Fruit fly (Drosophila melanogaster) whole organism, embryonic: Measurements from ENCODE around the gene moody.
A peak's percentile ranks its signal among the peaks of the same experiment; 100 is the strongest.

ENCODE experiments used
- Adf1 ChIP-seq: fragments of 200-800 bp; sonication (Bioruptor generic); IDR thresholded peaks from 2 replicates; pipeline ENCODE4 v1.3.6; 2022; ENCODE audit warnings: missing biosample characterization, missing genetic modification characterization
- Atf3 ChIP-seq: fragments of 200-800 bp; sonication (Bioruptor generic); optimal IDR thresholded peaks from 3 replicates; lab custom pipeline; 2016; ENCODE audit warnings: missing biosample characterization, missing genetic modification characterization
- C15 ChIP-seq: fragments of 200-800 bp; sonication (Bioruptor generic); IDR thresholded peaks from 3 replicates; pipeline ENCODE4 v1.3.6; 2022; ENCODE audit warnings: missing biosample characterization, missing genetic modification characterization
- CG10366 ChIP-seq: fragments of 200-800 bp; sonication (Bioruptor generic); IDR thresholded peaks from 2 replicates; pipeline ENCODE4 v1.3.6; 2022; ENCODE audit warnings: missing biosample characterization, missing genetic modification characterization
- CG12942 ChIP-seq: fragments of 200-800 bp; sonication (Bioruptor generic); optimal IDR thresholded peaks from 3 replicates; lab custom pipeline; 2016; ENCODE audit warnings: missing biosample characterization, missing genetic modification characterization
- CG15011 ChIP-seq: fragments of 200-800 bp; sonication (Bioruptor generic); optimal IDR thresholded peaks from 3 replicates; lab custom pipeline; 2018; ENCODE audit warnings: missing biosample characterization, mild to moderate bottlenecking, missing genetic modification characterization
- CG17612 ChIP-seq: fragments of 200-800 bp; sonication (Bioruptor generic); IDR thresholded peaks from 2 replicates; pipeline ENCODE4 v1.3.6; 2022; ENCODE audit warnings: missing biosample characterization, missing genetic modification characterization
- CG30020 ChIP-seq: fragments of 200-800 bp; optimal IDR thresholded peaks from 2 replicates; lab custom pipeline; 2019; ENCODE audit warnings: missing biosample characterization, mild to moderate bottlenecking, missing genetic modification characterization, moderate library complexity
- CG31441 ChIP-seq: fragments of 200-800 bp; sonication (Bioruptor generic); IDR thresholded peaks from 2 replicates; pipeline ENCODE4 v1.3.6; 2022; ENCODE audit warnings: missing biosample characterization, missing genetic modification characterization
- CG3281 ChIP-seq: fragments of 200-800 bp; sonication (Bioruptor generic); optimal IDR thresholded peaks from 3 replicates; lab custom pipeline; 2017; ENCODE audit warnings: missing biosample characterization, mild to moderate bottlenecking, missing genetic modification characterization
- CG33557 ChIP-seq: fragments of 200-800 bp; sonication (Bioruptor generic); optimal IDR thresholded peaks from 2 replicates; lab custom pipeline; 2019; ENCODE audit warnings: missing biosample characterization, mild to moderate bottlenecking, missing genetic modification characterization, moderate library complexity
- CG3407 ChIP-seq: fragments of 200-800 bp; sonication (Bioruptor generic); optimal IDR thresholded peaks from 2 replicates; lab custom pipeline; 2018; ENCODE audit warnings: missing biosample characterization, mild to moderate bottlenecking, missing genetic modification characterization
- CG34376 ChIP-seq: fragments of 200-800 bp; sonication (Bioruptor generic); optimal IDR thresholded peaks from 2 replicates; lab custom pipeline; 2018; ENCODE audit warnings: missing biosample characterization, mild to moderate bottlenecking, missing genetic modification characterization
- CG4360 ChIP-seq: fragments of 200-800 bp; sonication (Bioruptor generic); IDR thresholded peaks from 2 replicates; pipeline ENCODE4 v1.3.6; 2022; ENCODE audit warnings: missing biosample characterization, missing genetic modification characterization
- CG4820 ChIP-seq: fragments of 200-800 bp; sonication (Bioruptor generic); optimal IDR thresholded peaks from 3 replicates; lab custom pipeline; 2016; ENCODE audit warnings: missing biosample characterization, missing genetic modification characterization
- CG7271 ChIP-seq: fragments of 200-800 bp; sonication (Bioruptor generic); optimal IDR thresholded peaks from 2 replicates; lab custom pipeline; 2018; ENCODE audit warnings: missing biosample characterization, mild to moderate bottlenecking, missing genetic modification characterization, moderate library complexity
- CG7786 ChIP-seq: fragments of 200-800 bp; sonication (Bioruptor generic); optimal IDR thresholded peaks from 2 replicates; lab custom pipeline; 2016; ENCODE audit warnings: missing biosample characterization, missing genetic modification characterization
- CG8290 ChIP-seq, 3 experiments: fragments of 200-800 bp; sonication (Bioruptor generic); optimal IDR thresholded peaks; 2 replicates each; lab custom pipeline; 2016 to 2019; ENCODE audit warnings: missing biosample characterization in 3 of 3, missing genetic modification characterization in 3 of 3, mild to moderate bottlenecking in 2 of 3, moderate library complexity in 1 of 3
- CG8478 ChIP-seq: fragments of >200 bp; optimal IDR thresholded peaks from 2 replicates; lab custom pipeline; 2018
- CG9727 ChIP-seq: fragments of 200-800 bp; sonication (Bioruptor generic); optimal IDR thresholded peaks from 3 replicates; lab custom pipeline; 2017; ENCODE audit warnings: missing biosample characterization, mild to moderate bottlenecking, missing genetic modification characterization
- HHEX ChIP-seq: fragments of 200-800 bp; sonication (Bioruptor generic); optimal IDR thresholded peaks from 3 replicates; lab custom pipeline; 2017; ENCODE audit warnings: missing biosample characterization, mild to moderate bottlenecking, missing genetic modification characterization, missing genetic modification reagents
- HLH4C ChIP-seq: fragments of 200-800 bp; sonication (Bioruptor generic); IDR thresholded peaks from 3 replicates; pipeline ENCODE4 v1.3.6; 2022; ENCODE audit warnings: missing biosample characterization, missing genetic modification characterization; ENCODE audit not compliant: partially characterized antibody
- Hmr ChIP-seq: fragments of 200-800 bp; sonication (Bioruptor generic); optimal IDR thresholded peaks from 3 replicates; lab custom pipeline; 2017; ENCODE audit warnings: mild to moderate bottlenecking, missing biosample characterization, missing genetic modification reagents, missing genetic modification characterization
- Lhr ChIP-seq: fragments of 200-800 bp; sonication (Bioruptor generic); optimal IDR thresholded peaks from 3 replicates; lab custom pipeline; 2017; ENCODE audit warnings: mild to moderate bottlenecking, missing biosample characterization, missing genetic modification reagents, missing genetic modification characterization
- Mad ChIP-seq: fragments of 200-800 bp; sonication (Bioruptor generic); optimal IDR thresholded peaks from 2 replicates; lab custom pipeline; 2016; ENCODE audit warnings: missing biosample characterization, missing genetic modification characterization
- Nf-YC ChIP-seq: fragments of 200-800 bp; optimal IDR thresholded peaks from 3 replicates; lab custom pipeline; 2019; ENCODE audit warnings: missing biosample characterization, mild to moderate bottlenecking, missing genetic modification characterization, moderate library complexity
- Rfx ChIP-seq: fragments of 200-800 bp; sonication (Bioruptor generic); IDR thresholded peaks from 2 replicates; pipeline ENCODE4 v1.3.6; 2022; ENCODE audit warnings: missing biosample characterization, missing genetic modification characterization
- Scr ChIP-seq: fragments of 200-800 bp; sonication (Bioruptor generic); IDR thresholded peaks from 2 replicates; pipeline ENCODE4 v1.3.6; 2022; ENCODE audit warnings: missing biosample characterization, missing genetic modification characterization; ENCODE audit not compliant: partially characterized antibody
- Sin3A ChIP-seq: fragments of >200 bp; optimal IDR thresholded peaks from 2 replicates; lab custom pipeline; 2018
- Spps ChIP-seq: fragments of 200-800 bp; sonication (Bioruptor generic); optimal IDR thresholded peaks from 2 replicates; lab custom pipeline; 2018; ENCODE audit warnings: missing biosample characterization, mild to moderate bottlenecking, missing genetic modification characterization
- ase ChIP-seq: fragments of 200-800 bp; sonication (Bioruptor generic); IDR thresholded peaks from 3 replicates; pipeline ENCODE4 v1.3.6; 2022; ENCODE audit warnings: missing biosample characterization, missing genetic modification characterization
- ash1 ChIP-seq: fragments of 200-800 bp; sonication (Bioruptor generic); optimal IDR thresholded peaks from 2 replicates; lab custom pipeline; 2018; ENCODE audit warnings: missing biosample characterization, mild to moderate bottlenecking, missing genetic modification characterization
- bowl ChIP-seq: fragments of 200-800 bp; sonication (Bioruptor generic); IDR thresholded peaks from 2 replicates; pipeline ENCODE4 v1.3.6; 2022; ENCODE audit warnings: missing biosample characterization, missing genetic modification characterization
- chif ChIP-seq, 2 experiments: fragments of 200-800 bp; sonication (Bioruptor generic); optimal IDR thresholded peaks; 3 replicates each; lab custom pipeline; 2016; ENCODE audit warnings: missing biosample characterization in 2 of 2, missing genetic modification characterization in 2 of 2
- emc ChIP-seq: fragments of 200-800 bp; sonication (Bioruptor generic); optimal IDR thresholded peaks from 2 replicates; lab custom pipeline; 2016; ENCODE audit warnings: missing biosample characterization, missing genetic modification characterization
- ewg ChIP-seq: fragments of 200-800 bp; sonication (Bioruptor generic); optimal IDR thresholded peaks from 3 replicates; lab custom pipeline; 2017; ENCODE audit warnings: mild to moderate bottlenecking, missing biosample characterization, missing genetic modification reagents, missing genetic modification characterization
- gt ChIP-seq: fragments of 200-800 bp; sonication (Bioruptor generic); IDR thresholded peaks from 2 replicates; pipeline ENCODE4 v1.3.6; 2022; ENCODE audit warnings: missing biosample characterization, missing genetic modification characterization
- jing ChIP-seq: fragments of 200-800 bp; sonication (Bioruptor generic); optimal IDR thresholded peaks from 2 replicates; lab custom pipeline; 2018; ENCODE audit warnings: missing biosample characterization, mild to moderate bottlenecking, missing genetic modification characterization
- kah ChIP-seq: fragments of 200-800 bp; sonication (Bioruptor generic); optimal IDR thresholded peaks from 2 replicates; lab custom pipeline; 2018; ENCODE audit warnings: missing biosample characterization, mild to moderate bottlenecking, missing genetic modification characterization
- lola ChIP-seq, 3 experiments: fragments of >200 bp in 2 of 3; fragments of 200-800 bp in 1 of 3; sonication (Bioruptor generic) in 1 of 3; optimal IDR thresholded peaks; 2 replicates each; lab custom pipeline; 2017 to 2019; ENCODE audit warnings: missing biosample characterization in 3 of 3, missing genetic modification characterization in 3 of 3, mild to moderate bottlenecking in 1 of 3, moderate library complexity in 1 of 3
- maf-S ChIP-seq: fragments of 200-800 bp; sonication (Bioruptor generic); optimal IDR thresholded peaks from 2 replicates; lab custom pipeline; 2016; ENCODE audit warnings: missing biosample characterization, missing genetic modification characterization
- pita ChIP-seq: fragments of 200-800 bp; sonication (Bioruptor generic); optimal IDR thresholded peaks from 2 replicates; lab custom pipeline; 2017; ENCODE audit warnings: missing biosample characterization, mild to moderate bottlenecking, missing genetic modification characterization
- ro ChIP-seq: fragments of 200-800 bp; sonication (Bioruptor generic); IDR thresholded peaks from 2 replicates; pipeline ENCODE4 v1.3.6; 2022; ENCODE audit warnings: missing biosample characterization, missing genetic modification characterization
- sens-2 ChIP-seq: fragments of 200-800 bp; sonication (Bioruptor generic); IDR thresholded peaks from 2 replicates; pipeline ENCODE4 v1.3.6; 2022; ENCODE audit warnings: missing biosample characterization, missing genetic modification characterization
- sna ChIP-seq: fragments of 200-800 bp; sonication (Bioruptor generic); IDR thresholded peaks from 2 replicates; pipeline ENCODE4 v1.3.6; 2022; ENCODE audit warnings: missing biosample characterization, missing genetic modification characterization; ENCODE audit not compliant: partially characterized antibody
- ssp ChIP-seq: fragments of 200-800 bp; sonication (Bioruptor generic); IDR thresholded peaks from 2 replicates; pipeline ENCODE4 v1.3.6; 2022; ENCODE audit warnings: missing biosample characterization, missing genetic modification characterization
- stc ChIP-seq: fragments of 200-800 bp; sonication (Bioruptor generic); IDR thresholded peaks from 2 replicates; pipeline ENCODE4 v1.3.6; 2022; ENCODE audit warnings: missing biosample characterization, missing genetic modification characterization
- tin ChIP-seq: fragments of 200-800 bp; sonication (Bioruptor generic); optimal IDR thresholded peaks from 3 replicates; lab custom pipeline; 2016; ENCODE audit warnings: missing biosample characterization, missing genetic modification characterization
- tx ChIP-seq: fragments of 200-800 bp; sonication (Bioruptor generic); optimal IDR thresholded peaks from 2 replicates; lab custom pipeline; 2016; ENCODE audit warnings: missing biosample characterization, missing genetic modification characterization
- unc-4 ChIP-seq: fragments of 200-800 bp; sonication (Bioruptor generic); IDR thresholded peaks from 2 replicates; pipeline ENCODE4 v1.3.6; 2022; ENCODE audit warnings: missing biosample characterization, missing genetic modification characterization; ENCODE audit not compliant: partially characterized antibody

The moody gene

dm6 chrX:2009453-2010009, 40.4 kb downstream of the moody start (continued):
- TF ChIP-seq stc = no peak
- TF ChIP-seq ase (GFP tag; lab: Robert Waterston, UW) = peak; percentile 54
- TF ChIP-seq HHEX (GFP tag; lab: Kevin White, UChicago) = peak; percentile 64
- peak; percentile 52 for TF ChIP-seq CG30020
- TF ChIP-seq ewg (GFP tag; lab: Kevin White, UChicago) = peak; percentile 44
- TF ChIP-seq bowl (GFP tag; lab: Robert Waterston, UW) = no peak
- peak; percentile 69 to 71 for TF ChIP-seq chif (GFP tag; optimal IDR thresholded peaks at IDR 0.05; lab: Kevin White, UChicago)
- peak; percentile 54 for TF ChIP-seq sens-2 (GFP tag; lab: Robert Waterston, UW)
- TF ChIP-seq CG7786 (GFP tag; lab: Kevin White, UChicago) = peak; percentile 77
- TF ChIP-seq Rfx (GFP tag; lab: Robert Waterston, UW) = peak; percentile 64
- TF ChIP-seq maf-S = peak; percentile 38
- TF ChIP-seq Scr (GFP tag; lab: Robert Waterston, UW) = no peak
- TF ChIP-seq kah (GFP tag; lab: Kevin White, UChicago) = no peak
- TF ChIP-seq CG3407 (GFP tag; lab: Kevin White, UChicago) = peak; percentile 13
- no peak for TF ChIP-seq Spps (tag; lab: Kevin White, UChicago)
- no peak for TF ChIP-seq Sin3A (lab: Kevin White, UChicago)
- TF ChIP-seq sna = no peak
- peak; percentile 53 for TF ChIP-seq CG33557 (GFP tag; lab: Kevin White, UChicago)
- TF ChIP-seq Adf1 (GFP tag; lab: Robert Waterston, UW) = peak; percentile 10; the same call in 1 of the 2 replicates
- TF ChIP-seq lola (GFP tag; optimal IDR thresholded peaks at IDR 0.05; lab: Kevin White, UChicago) = peak in 1 of 3 experiments; percentile 81
- TF ChIP-seq Mad = peak; percentile 63
- TF ChIP-seq CG8290 (GFP tag; optimal IDR thresholded peaks at IDR 0.05; lab: Kevin White, UChicago) = no peak
- TF ChIP-seq CG8290 (tag; optimal IDR thresholded peaks at IDR 0.05; lab: Kevin White, UChicago) = peak in 1 of 2 experiments; percentile 86
- TF ChIP-seq CG3281 = peak; percentile 81
- peak; percentile 74 for TF ChIP-seq CG4820 (GFP tag; lab: Kevin White, UChicago)
- TF ChIP-seq pita (GFP tag; lab: Kevin White, UChicago) = no peak
- TF ChIP-seq CG15011 (GFP tag; lab: Kevin White, UChicago) = peak; percentile 58
- TF ChIP-seq unc-4 (GFP tag; lab: Robert Waterston, UW) = no peak
- peak; percentile 36; the same call in 1 of the 3 replicates for TF ChIP-seq C15
- 0 out of 2 replicates have a peak, but pooled peaks have one; percentile 9 for TF ChIP-seq ro (GFP tag; lab: Robert Waterston, UW)
- TF ChIP-seq CG4360 = no peak
- TF ChIP-seq CG17612 (GFP tag; lab: Robert Waterston, UW) = no peak
- no peak for TF ChIP-seq CG7271 (tag; lab: Kevin White, UChicago)
- no peak for TF ChIP-seq emc (GFP tag; lab: Kevin White, UChicago)
- TF ChIP-seq tin (GFP tag; lab: Kevin White, UChicago) = peak; percentile 64
- TF ChIP-seq Atf3 (GFP tag; lab: Kevin White, UChicago) = peak; percentile 57
- peak; percentile 79 for TF ChIP-seq CG31441 (GFP tag; lab: Robert Waterston, UW)
- no peak for TF ChIP-seq CG8478 (lab: Kevin White, UChicago)
- TF ChIP-seq ssp (GFP tag; lab: Robert Waterston, UW) = peak; percentile 50
- no peak for TF ChIP-seq gt (GFP tag; lab: Robert Waterston, UW)
- peak; percentile 77 for TF ChIP-seq Nf-YC (tag; lab: Kevin White, UChicago)
- peak; percentile 90 for TF ChIP-seq CG9727
- TF ChIP-seq Lhr = peak; percentile 60
- peak; percentile 51 for TF ChIP-seq jing
- no peak for TF ChIP-seq CG34376
- no peak for TF ChIP-seq HLH4C (GFP tag; lab: Robert Waterston, UW)
- peak; percentile 67 for TF ChIP-seq tx (GFP tag; lab: Kevin White, UChicago)
- peak; percentile 46 for TF ChIP-seq CG12942 (GFP tag; lab: Kevin White, UChicago)
- no peak for TF ChIP-seq ash1 (GFP tag; lab: Kevin White, UChicago)
- peak; percentile 63 for TF ChIP-seq CG10366 (GFP tag; lab: Robert Waterston, UW)
- TF ChIP-seq Hmr = peak; percentile 72
